Worm (Caenorhabditis elegans) whole organism, young adult: ENCODE data around the gene M01F1.8.
A peak's percentile ranks its signal among the peaks of the same experiment; 100 is the strongest.

Source experiments
- B0261.1 ChIP-seq: sonication (generic microtip); optimal IDR thresholded peaks from 2 replicates; lab custom pipeline; 2016; ENCODE audit warnings: mild to moderate bottlenecking, missing genetic modification characterization, moderate library complexity, missing compliant biosample characterization
- C06A6.2 ChIP-seq: fragments of 200-800 bp; sonication (Bioruptor generic); conservative IDR thresholded peaks from 2 replicates; pipeline ENCODE4 v1.3.6; 2022; ENCODE audit warnings: missing genetic modification characterization, missing compliant biosample characterization
- C17E4.6 ChIP-seq: fragments of 200-800 bp; sonication (Bioruptor generic); IDR thresholded peaks from 2 replicates; pipeline ENCODE4 v1.3.6; 2022; ENCODE audit warnings: missing genetic modification reagents, missing genetic modification characterization, missing compliant biosample characterization
- F10E7.11 ChIP-seq: sonication (generic microtip); optimal IDR thresholded peaks from 2 replicates; lab custom pipeline; 2017; ENCODE audit warnings: mild to moderate bottlenecking, missing genetic modification characterization, moderate library complexity, missing compliant biosample characterization
- F52B5.7 ChIP-seq: sonication (generic microtip); optimal IDR thresholded peaks from 2 replicates; lab custom pipeline; 2016; ENCODE audit warnings: mild to moderate bottlenecking, missing genetic modification characterization, missing compliant biosample characterization
- F57C9.4 ChIP-seq: sonication (generic microtip); optimal IDR thresholded peaks from 2 replicates; lab custom pipeline; 2017; ENCODE audit warnings: mild to moderate bottlenecking, missing genetic modification characterization, missing compliant biosample characterization
- K11D2.4 ChIP-seq: fragments of 200-800 bp; sonication (Bioruptor generic); IDR thresholded peaks from 2 replicates; pipeline ENCODE4 v1.3.6; 2022; ENCODE audit warnings: missing genetic modification reagents, missing genetic modification characterization, missing compliant biosample characterization
- T26A5.8 ChIP-seq: sonication (generic microtip); optimal IDR thresholded peaks from 2 replicates; lab custom pipeline; 2016; ENCODE audit warnings: missing genetic modification characterization, missing compliant biosample characterization
- Y53F4B.3 ChIP-seq: fragments of 200-800 bp; sonication (Bioruptor generic); IDR thresholded peaks from 2 replicates; pipeline ENCODE4 v1.3.6; 2022; ENCODE audit warnings: missing genetic modification reagents, missing genetic modification characterization, missing compliant biosample characterization
- aptf-3 ChIP-seq: fragments of 200-800 bp; sonication (Bioruptor generic); IDR thresholded peaks from 2 replicates; pipeline ENCODE4 v1.3.6; 2022; ENCODE audit warnings: missing genetic modification characterization, missing compliant biosample characterization
- athp-1 ChIP-seq: sonication (generic microtip); optimal IDR thresholded peaks from 2 replicates; lab custom pipeline; 2017; ENCODE audit warnings: mild to moderate bottlenecking, missing genetic modification characterization, missing compliant biosample characterization
- attf-5 ChIP-seq: fragments of 200-800 bp; sonication (Bioruptor generic); optimal IDR thresholded peaks from 2 replicates; lab custom pipeline; 2018; ENCODE audit warnings: mild to moderate bottlenecking, missing genetic modification characterization, missing compliant biosample characterization
- attf-6 ChIP-seq: fragments of 200-800 bp; sonication (Bioruptor generic); IDR thresholded peaks from 2 replicates; pipeline ENCODE4 v1.3.6; 2022; ENCODE audit warnings: missing genetic modification reagents, missing genetic modification characterization, missing compliant biosample characterization
- bed-2 ChIP-seq: fragments of 200-800 bp; sonication (Bioruptor generic); IDR thresholded peaks from 2 replicates; pipeline ENCODE4 v1.3.6; 2022; ENCODE audit warnings: missing genetic modification reagents, missing genetic modification characterization, missing compliant biosample characterization
- ccch-3 ChIP-seq: fragments of 200-800 bp; sonication (Bioruptor generic); optimal IDR thresholded peaks from 2 replicates; lab custom pipeline; 2018; ENCODE audit warnings: mild to moderate bottlenecking, missing genetic modification characterization, missing compliant biosample characterization
- ceh-58 ChIP-seq: fragments of 200-800 bp; sonication (Bioruptor generic); IDR thresholded peaks from 2 replicates; pipeline ENCODE4 v1.3.6; 2022; ENCODE audit warnings: missing genetic modification characterization, missing compliant biosample characterization
- ceh-79 ChIP-seq: sonication (generic microtip); optimal IDR thresholded peaks from 2 replicates; lab custom pipeline; 2017; ENCODE audit warnings: mild to moderate bottlenecking, missing genetic modification characterization, missing compliant biosample characterization
- ceh-91 ChIP-seq: fragments of 200-800 bp; sonication (Bioruptor generic); IDR thresholded peaks from 2 replicates; pipeline ENCODE4 v1.3.6; 2022; ENCODE audit warnings: missing genetic modification reagents, missing genetic modification characterization, missing compliant biosample characterization
- chd-7 ChIP-seq: sonication (generic microtip); optimal IDR thresholded peaks from 2 replicates; lab custom pipeline; 2016; ENCODE audit warnings: mild to moderate bottlenecking, missing genetic modification characterization, moderate library complexity, missing compliant biosample characterization
- dox-1 ChIP-seq: fragments of 200-800 bp; sonication (Bioruptor generic); IDR thresholded peaks from 2 replicates; pipeline ENCODE4 v1.3.6; 2022; ENCODE audit warnings: missing genetic modification reagents, missing genetic modification characterization, missing compliant biosample characterization
- dpff-1 ChIP-seq: sonication (generic microtip); optimal IDR thresholded peaks from 2 replicates; lab custom pipeline; 2017; ENCODE audit warnings: mild to moderate bottlenecking, missing genetic modification characterization, missing compliant biosample characterization
- dpl-1 ChIP-seq: fragments of 150-350 bp; optimal IDR thresholded peaks from 2 replicates; lab custom pipeline; 2014; ENCODE audit warnings: missing biosample characterization, missing genetic modification reagents, missing genetic modification characterization
- egl-18 ChIP-seq: fragments of 200-800 bp; sonication (Bioruptor generic); IDR thresholded peaks from 2 replicates; pipeline ENCODE4 v1.3.6; 2022; ENCODE audit warnings: missing genetic modification reagents, missing genetic modification characterization, missing compliant biosample characterization
- egl-44 ChIP-seq: fragments of 200-800 bp; sonication (Bioruptor generic); IDR thresholded peaks from 2 replicates; pipeline ENCODE4 v1.3.6; 2022; ENCODE audit warnings: missing genetic modification reagents, missing genetic modification characterization, missing compliant biosample characterization
- egrh-3 ChIP-seq: fragments of 200-800 bp; sonication (Bioruptor generic); IDR thresholded peaks from 2 replicates; pipeline ENCODE4 v1.3.6; 2022; ENCODE audit warnings: missing genetic modification reagents, missing genetic modification characterization, missing compliant biosample characterization
- ekl-4 ChIP-seq: fragments of 200-800 bp; sonication (Bioruptor generic); IDR thresholded peaks from 2 replicates; pipeline ENCODE4 v1.3.6; 2022; ENCODE audit warnings: missing genetic modification reagents, missing genetic modification characterization, missing compliant biosample characterization
- him-1 ChIP-seq: sonication (generic microtip); optimal IDR thresholded peaks from 2 replicates; lab custom pipeline; 2016; ENCODE audit warnings: missing genotype, missing genetic modification reagents, missing genetic modification characterization, missing compliant biosample characterization
- hrde-1 ChIP-seq: sonication (generic microtip); optimal IDR thresholded peaks from 2 replicates; lab custom pipeline; 2016; ENCODE audit warnings: missing genetic modification characterization, mild to moderate bottlenecking, missing compliant biosample characterization, moderate library complexity, missing genotype, missing genetic modification reagents, borderline replicate concordance
- lag-1 ChIP-seq: fragments of 200-800 bp; sonication (Bioruptor generic); IDR thresholded peaks from 2 replicates; pipeline ENCODE4 v1.3.6; 2022; ENCODE audit warnings: missing genetic modification reagents, missing genetic modification characterization, missing compliant biosample characterization
- let-607 ChIP-seq, 2 experiments: fragments of 200-800 bp in 1 of 2; sonication (Bioruptor generic) in 1 of 2; sonication (generic microtip) in 1 of 2; optimal IDR thresholded peaks; 2 replicates each; lab custom pipeline; 2016 to 2018; ENCODE audit warnings: mild to moderate bottlenecking in 2 of 2, missing compliant biosample characterization in 2 of 2, missing genetic modification characterization in 2 of 2, moderate library complexity in 2 of 2, missing genotype in 1 of 2
- madf-10 ChIP-seq: sonication (generic microtip); optimal IDR thresholded peaks from 2 replicates; lab custom pipeline; 2016; ENCODE audit warnings: mild to moderate bottlenecking, missing genetic modification characterization, missing compliant biosample characterization
- madf-3 ChIP-seq: fragments of 200-800 bp; sonication (Bioruptor generic); IDR thresholded peaks from 2 replicates; pipeline ENCODE4 v1.3.6; 2022; ENCODE audit warnings: missing genetic modification reagents, missing genetic modification characterization, missing compliant biosample characterization
- mcd-1 ChIP-seq: fragments of 200-800 bp; sonication (Bioruptor generic); IDR thresholded peaks from 2 replicates; pipeline ENCODE4 v1.3.6; 2022; ENCODE audit warnings: missing genetic modification reagents, missing genetic modification characterization, missing compliant biosample characterization
- mel-28 ChIP-seq: sonication (generic microtip); optimal IDR thresholded peaks from 2 replicates; lab custom pipeline; 2016; ENCODE audit warnings: borderline replicate concordance, mild to moderate bottlenecking, missing genetic modification characterization, missing compliant biosample characterization
- mxl-1 ChIP-seq: sonication (generic microtip); optimal IDR thresholded peaks from 2 replicates; lab custom pipeline; 2016; ENCODE audit warnings: missing genetic modification characterization, missing compliant biosample characterization
- nhr-80 ChIP-seq: sonication (generic microtip); optimal IDR thresholded peaks from 2 replicates; lab custom pipeline; 2016; ENCODE audit warnings: missing genetic modification characterization, missing compliant biosample characterization
- nhr-90 ChIP-seq: sonication (generic microtip); optimal IDR thresholded peaks from 2 replicates; lab custom pipeline; 2016; ENCODE audit warnings: missing genotype, mild to moderate bottlenecking, missing genetic modification characterization, missing compliant biosample characterization
- pbrm-1 ChIP-seq: fragments of 200-800 bp; sonication (Bioruptor generic); IDR thresholded peaks from 2 replicates; pipeline ENCODE4 v1.3.6; 2022; ENCODE audit warnings: missing genetic modification reagents, missing genetic modification characterization, missing compliant biosample characterization
- rcor-1 ChIP-seq: fragments of 200-800 bp; sonication (Bioruptor generic); IDR thresholded peaks from 2 replicates; pipeline ENCODE4 v1.3.6; 2022; ENCODE audit warnings: missing genetic modification reagents, missing genetic modification characterization, missing compliant biosample characterization
- rec-8 ChIP-seq, 2 experiments: sonication (generic microtip); optimal IDR thresholded peaks; 2 replicates each; lab custom pipeline; 2016; ENCODE audit warnings: mild to moderate bottlenecking in 2 of 2, missing genetic modification characterization in 2 of 2, missing genetic modification reagents in 2 of 2, missing genotype in 2 of 2, missing biosample characterization in 1 of 2, missing compliant biosample characterization in 1 of 2, moderate library complexity in 1 of 2
- repo-1 ChIP-seq: sonication (generic microtip); optimal IDR thresholded peaks from 2 replicates; lab custom pipeline; 2017; ENCODE audit warnings: mild to moderate bottlenecking, missing genetic modification characterization, missing compliant biosample characterization
- sdz-38 ChIP-seq: sonication (generic microtip); optimal IDR thresholded peaks from 2 replicates; lab custom pipeline; 2016; ENCODE audit warnings: missing genotype, missing genetic modification characterization, missing compliant biosample characterization
- sea-2 ChIP-seq: fragments of 200-800 bp; sonication (Bioruptor generic); IDR thresholded peaks from 2 replicates; pipeline ENCODE4 v1.3.6; 2022; ENCODE audit warnings: missing genetic modification characterization, missing compliant biosample characterization
- snpc-1.1 ChIP-seq: sonication (generic microtip); optimal IDR thresholded peaks from 2 replicates; lab custom pipeline; 2017; ENCODE audit warnings: missing genetic modification characterization, mild to moderate bottlenecking, missing compliant biosample characterization, antibody characterized with exemption, moderate library complexity, missing genotype, missing genetic modification reagents; ENCODE audit not compliant: insufficient read depth
- tbp1 ChIP-seq: fragments of 200-800 bp; sonication (Bioruptor generic); optimal IDR thresholded peaks from 2 replicates; lab custom pipeline; 2018; ENCODE audit warnings: mild to moderate bottlenecking, missing genetic modification characterization, missing compliant biosample characterization
- unc-130 ChIP-seq: sonication (generic microtip); optimal IDR thresholded peaks from 2 replicates; lab custom pipeline; 2016; ENCODE audit warnings: missing genetic modification reagents, missing genetic modification characterization, missing compliant biosample characterization
- unc-62 ChIP-seq: fragments of 150-350 bp; optimal IDR thresholded peaks from 2 replicates; lab custom pipeline; 2014; ENCODE audit warnings: missing biosample characterization, missing genetic modification reagents, missing genetic modification characterization
- xnd-1 ChIP-seq: sonication (generic microtip); optimal IDR thresholded peaks from 2 replicates; lab custom pipeline; 2016; ENCODE audit warnings: missing genotype, missing genetic modification reagents, missing genetic modification characterization, missing compliant biosample characterization
- ztf-26 ChIP-seq: sonication (generic microtip); optimal IDR thresholded peaks from 2 replicates; lab custom pipeline; 2017; ENCODE audit warnings: missing genetic modification characterization, missing compliant biosample characterization
- ztf-3 ChIP-seq: fragments of 200-800 bp; sonication (Bioruptor generic); optimal IDR thresholded peaks from 2 replicates; lab custom pipeline; 2018; ENCODE audit warnings: mild to moderate bottlenecking, missing genetic modification characterization, missing compliant biosample characterization

M01F1.8 gene

ce11 chrIII:3456226-3456625 lies 46.1 kb downstream of the M01F1.8 start (continued):
- no peak for TF ChIP-seq mxl-1 (tag; lab: Kevin White, UChicago)
- TF ChIP-seq K11D2.4 (GFP tag; lab: Robert Waterston, UW): peak; percentile 99
- peak; percentile 93 for TF ChIP-seq ceh-91 (GFP tag; lab: Robert Waterston, UW)
- TF ChIP-seq Y53F4B.3 (GFP tag; lab: Robert Waterston, UW): no peak
- TF ChIP-seq tbp1: peak; percentile 77
- TF ChIP-seq repo-1 (tag; lab: Kevin White, UChicago): peak; percentile 92
- peak; percentile 4 for TF ChIP-seq hrde-1
- TF ChIP-seq ztf-3 (GFP tag; lab: Kevin White, UChicago): peak; percentile 82
- no peak for TF ChIP-seq egl-44
- peak; percentile 97 for TF ChIP-seq pbrm-1 (GFP tag; lab: Robert Waterston, UW)
- peak; percentile 90 for TF ChIP-seq him-1 (tag; lab: Kevin White, UChicago)
- TF ChIP-seq ceh-58 (GFP tag; lab: Robert Waterston, UW): no peak
- TF ChIP-seq ceh-79 (tag; lab: Kevin White, UChicago): peak; percentile 63
- TF ChIP-seq nhr-90 (tag; lab: Kevin White, UChicago): peak; percentile 30
- peak; percentile 77 for TF ChIP-seq F10E7.11 (tag; lab: Kevin White, UChicago)
- TF ChIP-seq athp-1 (tag; lab: Kevin White, UChicago): peak; percentile 93
- 0 out of 2 replicates have a peak, but pooled peaks have one; percentile 18 for TF ChIP-seq lag-1 (GFP tag; lab: Robert Waterston, UW)
- TF ChIP-seq dpff-1: no peak
- peak; percentile 57 for TF ChIP-seq unc-130 (GFP tag; lab: Kevin White, UChicago)
- TF ChIP-seq bed-2: 0 out of 2 replicates have a peak, but pooled peaks have one; percentile 52
- TF ChIP-seq snpc-1.1 (tag; lab: Kevin White, UChicago): peak; percentile 21
- TF ChIP-seq sea-2 (GFP tag; lab: Robert Waterston, UW): 0 out of 2 replicates have a peak, but pooled peaks have one; percentile 65
- TF ChIP-seq T26A5.8 (tag; lab: Kevin White, UChicago): no peak
- TF ChIP-seq mel-28: peak; percentile 41
- peak; percentile 95 for TF ChIP-seq madf-3 (GFP tag; lab: Robert Waterston, UW)
- peak; percentile 96 for TF ChIP-seq ekl-4 (GFP tag; lab: Robert Waterston, UW)
- TF ChIP-seq aptf-3: no peak
- TF ChIP-seq rec-8 (tag; optimal IDR thresholded peaks at IDR 0.05; lab: Kevin White, UChicago): no peak
- TF ChIP-seq nhr-80: peak; percentile 63
- TF ChIP-seq egl-18 (GFP tag; lab: Robert Waterston, UW): peak; percentile 91
- TF ChIP-seq egrh-3: no peak
- peak; percentile 23 for TF ChIP-seq F57C9.4 (tag; lab: Kevin White, UChicago)
- TF ChIP-seq xnd-1: peak; percentile 36
- TF ChIP-seq sdz-38: no peak
- TF ChIP-seq F52B5.7: peak; percentile 38
- no peak for TF ChIP-seq attf-6 (GFP tag; lab: Robert Waterston, UW)
- TF ChIP-seq madf-10: peak; percentile 89
- TF ChIP-seq rcor-1 (GFP tag; lab: Robert Waterston, UW): peak; percentile 93
- peak; percentile 100 for TF ChIP-seq mcd-1 (GFP tag; lab: Robert Waterston, UW)
- TF ChIP-seq dox-1 (GFP tag; lab: Robert Waterston, UW): peak; percentile 94
- TF ChIP-seq attf-5: peak; percentile 97
- peak; percentile 84 for TF ChIP-seq C17E4.6 (GFP tag; lab: Robert Waterston, UW)
- TF ChIP-seq C06A6.2 (GFP tag; lab: Robert Waterston, UW): peak; percentile 94
- peak; percentile 72 for TF ChIP-seq dpl-1 (GFP tag; lab: Kevin White, UChicago)
- TF ChIP-seq unc-62 (GFP tag; lab: Kevin White, UChicago): peak; percentile 33
- TF ChIP-seq ccch-3 (GFP tag; lab: Kevin White, UChicago): no peak
- TF ChIP-seq chd-7 (tag; lab: Kevin White, UChicago): peak; percentile 88
- peak; percentile 91 to 95 for TF ChIP-seq let-607 (tag; optimal IDR thresholded peaks at IDR 0.05; lab: Kevin White, UChicago)
- peak; percentile 98 for TF ChIP-seq ztf-26
- TF ChIP-seq B0261.1: peak; percentile 36
